Fruit fly (Drosophila melanogaster) whole organism, embryonic: ENCODE data around the gene CG15368.

ENCODE experiments used
- BtbVII ChIP-seq: fragments of 200-800 bp; sonication (Bioruptor generic); optimal IDR thresholded peaks from 3 replicates; lab custom pipeline; 2017; ENCODE audit warnings: missing biosample characterization, mild to moderate bottlenecking, missing genetic modification characterization
- CG10654 ChIP-seq: fragments of 200-800 bp; sonication (Bioruptor generic); optimal IDR thresholded peaks from 2 replicates; lab custom pipeline; 2016; ENCODE audit warnings: missing biosample characterization, missing genetic modification characterization
- CG12659 ChIP-seq: fragments of 200-800 bp; sonication (Bioruptor generic); optimal IDR thresholded peaks from 3 replicates; lab custom pipeline; 2017; ENCODE audit warnings: mild to moderate bottlenecking, missing biosample characterization, missing genetic modification reagents, missing genetic modification characterization
- CG14710 ChIP-seq: fragments of 200-800 bp; sonication (Bioruptor generic); optimal IDR thresholded peaks from 3 replicates; lab custom pipeline; 2019; ENCODE audit warnings: missing biosample characterization, mild to moderate bottlenecking, missing genetic modification characterization, moderate library complexity
- CG1529 ChIP-seq: fragments of 200-800 bp; sonication (Bioruptor generic); optimal IDR thresholded peaks from 3 replicates; lab custom pipeline; 2018; ENCODE audit warnings: missing biosample characterization, missing genetic modification characterization
- CG17385 ChIP-seq: fragments of 200-800 bp; sonication (Bioruptor generic); optimal IDR thresholded peaks from 3 replicates; lab custom pipeline; 2018; ENCODE audit warnings: missing biosample characterization, mild to moderate bottlenecking, missing genetic modification characterization
- CG18764 ChIP-seq: fragments of 200-800 bp; sonication (Bioruptor generic); optimal IDR thresholded peaks from 3 replicates; lab custom pipeline; 2016; ENCODE audit warnings: missing biosample characterization, missing genetic modification characterization
- CG2712 ChIP-seq: fragments of 200-800 bp; optimal IDR thresholded peaks from 3 replicates; lab custom pipeline; 2019; ENCODE audit warnings: missing biosample characterization, mild to moderate bottlenecking, missing genetic modification characterization, moderate library complexity
- CG34422 ChIP-seq: fragments of 200-800 bp; sonication (Bioruptor generic); IDR thresholded peaks from 3 replicates; pipeline ENCODE4 v1.3.6; 2022; ENCODE audit warnings: missing biosample characterization, missing genetic modification characterization
- CG4820 ChIP-seq: fragments of 200-800 bp; sonication (Bioruptor generic); optimal IDR thresholded peaks from 3 replicates; lab custom pipeline; 2016; ENCODE audit warnings: missing biosample characterization, missing genetic modification characterization
- CG6689 ChIP-seq: fragments of 200-800 bp; sonication (Bioruptor generic); IDR thresholded peaks from 2 replicates; pipeline ENCODE4 v1.3.6; 2022; ENCODE audit warnings: missing biosample characterization, missing genetic modification characterization
- CG7839 ChIP-seq: fragments of 200-800 bp; sonication (Bioruptor generic); optimal IDR thresholded peaks from 3 replicates; lab custom pipeline; 2018; ENCODE audit warnings: missing biosample characterization, mild to moderate bottlenecking, missing genetic modification characterization, moderate library complexity
- CHES-1-like ChIP-seq: fragments of 200-800 bp; sonication (Bioruptor generic); optimal IDR thresholded peaks from 2 replicates; lab custom pipeline; 2016; ENCODE audit warnings: missing biosample characterization, missing genetic modification characterization
- D ChIP-seq, 2 experiments: fragments of 200-800 bp in 1 of 2; fragments of >200 bp in 1 of 2; sonication (Bioruptor generic) in 1 of 2; optimal IDR thresholded peaks; 2 replicates in 1 of 2; 3 replicates in 1 of 2; lab custom pipeline; 2017; ENCODE audit warnings: mild to moderate bottlenecking in 1 of 2, missing biosample characterization in 1 of 2, missing genetic modification characterization in 1 of 2, missing genetic modification reagents in 1 of 2
- Dip2 ChIP-seq: fragments of 200-800 bp; sonication (Bioruptor generic); IDR thresholded peaks from 2 replicates; pipeline ENCODE4 v1.3.6; 2022; ENCODE audit warnings: missing biosample characterization, missing genetic modification characterization
- Doc3 ChIP-seq: fragments of 200-800 bp; sonication (Bioruptor generic); IDR thresholded peaks from 3 replicates; pipeline ENCODE4 v1.3.6; 2022; ENCODE audit warnings: missing biosample characterization, missing genetic modification characterization; ENCODE audit not compliant: partially characterized antibody
- Dp ChIP-seq: fragments of 200-800 bp; sonication (Bioruptor generic); optimal IDR thresholded peaks from 2 replicates; lab custom pipeline; 2018; ENCODE audit warnings: missing biosample characterization, mild to moderate bottlenecking, missing genetic modification characterization, moderate library complexity
- E2f1 ChIP-seq: fragments of 200-800 bp; sonication (Bioruptor generic); IDR thresholded peaks from 2 replicates; pipeline ENCODE4 v1.3.6; 2022; ENCODE audit warnings: missing biosample characterization, missing genetic modification characterization
- Eip74EF ChIP-seq, 2 experiments: fragments of 200-800 bp in 1 of 2; fragments of >200 bp in 1 of 2; sonication (Bioruptor generic) in 1 of 2; optimal IDR thresholded peaks; 2 replicates each; lab custom pipeline; 2017 to 2019; ENCODE audit warnings: missing biosample characterization in 2 of 2, missing genetic modification characterization in 2 of 2, mild to moderate bottlenecking in 1 of 2, moderate library complexity in 1 of 2
- Fer2 ChIP-seq: fragments of 200-800 bp; sonication (Bioruptor generic); optimal IDR thresholded peaks from 2 replicates; lab custom pipeline; 2018; ENCODE audit warnings: missing biosample characterization, mild to moderate bottlenecking, missing genetic modification characterization, moderate library complexity
- HLH54F ChIP-seq: fragments of 200-800 bp; sonication (Bioruptor generic); optimal IDR thresholded peaks from 3 replicates; lab custom pipeline; 2016; ENCODE audit warnings: missing biosample characterization, missing genetic modification characterization
- Meics ChIP-seq: fragments of 200-800 bp; sonication (Bioruptor generic); optimal IDR thresholded peaks from 2 replicates; lab custom pipeline; 2017; ENCODE audit warnings: missing biosample characterization, mild to moderate bottlenecking, missing genetic modification characterization
- Nf-YC ChIP-seq: fragments of 200-800 bp; optimal IDR thresholded peaks from 3 replicates; lab custom pipeline; 2019; ENCODE audit warnings: missing biosample characterization, mild to moderate bottlenecking, missing genetic modification characterization, moderate library complexity
- Sry-β ChIP-seq: fragments of 200-800 bp; sonication (Bioruptor generic); optimal IDR thresholded peaks from 2 replicates; lab custom pipeline; 2018; ENCODE audit warnings: missing biosample characterization, mild to moderate bottlenecking, missing genetic modification characterization, moderate library complexity
- Xrp1 ChIP-seq: fragments of 200-800 bp; sonication (Bioruptor generic); IDR thresholded peaks from 2 replicates; pipeline ENCODE4 v1.3.6; 2022; ENCODE audit warnings: missing biosample characterization, missing genetic modification characterization
- bbx ChIP-seq: fragments of 200-800 bp; sonication (Bioruptor generic); IDR thresholded peaks from 2 replicates; pipeline ENCODE4 v1.3.6; 2022; ENCODE audit warnings: missing biosample characterization, missing genetic modification characterization; ENCODE audit not compliant: partially characterized antibody
- br ChIP-seq: fragments of >200 bp; optimal IDR thresholded peaks from 2 replicates; lab custom pipeline; 2017
- corto ChIP-seq: fragments of 200-800 bp; sonication (Bioruptor generic); optimal IDR thresholded peaks from 2 replicates; lab custom pipeline; 2016; ENCODE audit warnings: missing biosample characterization, mild to moderate bottlenecking, missing genetic modification characterization, moderate library complexity
- dmrt99B ChIP-seq: fragments of 200-800 bp; sonication (Bioruptor generic); optimal IDR thresholded peaks from 2 replicates; lab custom pipeline; 2018; ENCODE audit warnings: missing biosample characterization, mild to moderate bottlenecking, missing genetic modification characterization, moderate library complexity
- exex ChIP-seq: fragments of 200-800 bp; sonication (Bioruptor generic); optimal IDR thresholded peaks from 4 replicates; lab custom pipeline; 2018; ENCODE audit warnings: missing biosample characterization, mild to moderate bottlenecking, missing genetic modification characterization, moderate library complexity
- hb ChIP-seq: fragments of 200-800 bp; sonication (Bioruptor generic); IDR thresholded peaks from 3 replicates; pipeline ENCODE4 v1.3.6; 2022; ENCODE audit warnings: missing biosample characterization, missing genetic modification characterization; ENCODE audit not compliant: partially characterized antibody
- hbn ChIP-seq: fragments of 200-800 bp; sonication (Bioruptor generic); IDR thresholded peaks from 2 replicates; pipeline ENCODE4 v1.3.6; 2022; ENCODE audit warnings: missing biosample characterization, missing genetic modification characterization; ENCODE audit not compliant: partially characterized antibody
- jing ChIP-seq: fragments of 200-800 bp; sonication (Bioruptor generic); optimal IDR thresholded peaks from 2 replicates; lab custom pipeline; 2018; ENCODE audit warnings: missing biosample characterization, mild to moderate bottlenecking, missing genetic modification characterization
- lbe ChIP-seq: fragments of 200-800 bp; sonication (Bioruptor generic); optimal IDR thresholded peaks from 2 replicates; lab custom pipeline; 2016; ENCODE audit warnings: missing biosample characterization, mild to moderate bottlenecking, missing genetic modification characterization
- nerfin-1 ChIP-seq: fragments of 200-800 bp; sonication (Bioruptor generic); optimal IDR thresholded peaks from 3 replicates; lab custom pipeline; 2019; ENCODE audit warnings: missing biosample characterization, mild to moderate bottlenecking, missing genetic modification characterization, moderate library complexity
- otp ChIP-seq: fragments of 200-800 bp; sonication (Bioruptor generic); IDR thresholded peaks from 3 replicates; pipeline ENCODE4, ENCODE4 v1.3.6; 2022; ENCODE audit warnings: missing biosample characterization, missing genetic modification characterization
- pb ChIP-seq: fragments of 200-800 bp; sonication (Bioruptor generic); optimal IDR thresholded peaks from 3 replicates; lab custom pipeline; 2016; ENCODE audit warnings: missing biosample characterization, missing genetic modification characterization
- pho ChIP-seq: fragments of 200-800 bp; sonication (Bioruptor generic); optimal IDR thresholded peaks from 2 replicates; lab custom pipeline; 2016; ENCODE audit warnings: missing biosample characterization, missing genetic modification characterization
- prd ChIP-seq, 3 experiments: fragments of >200 bp in 2 of 3; fragments of 200-800 bp in 1 of 3; sonication (Bioruptor generic) in 1 of 3; optimal IDR thresholded peaks in 2 of 3; IDR thresholded peaks in 1 of 3; 2 replicates in 2 of 3; 3 replicates in 1 of 3; pipeline versions ENCODE4 v1.3.6 to Lab custom; 2017 to 2022; ENCODE audit warnings: missing biosample characterization in 1 of 3, missing genetic modification characterization in 1 of 3
- ro ChIP-seq: fragments of 200-800 bp; sonication (Bioruptor generic); IDR thresholded peaks from 2 replicates; pipeline ENCODE4 v1.3.6; 2022; ENCODE audit warnings: missing biosample characterization, missing genetic modification characterization
- sc ChIP-seq, 3 experiments: fragments of >200 bp in 2 of 3; fragments of 200-800 bp in 1 of 3; sonication (Bioruptor generic) in 1 of 3; optimal IDR thresholded peaks; 2 replicates in 2 of 3; 3 replicates in 1 of 3; lab custom pipeline; 2017; ENCODE audit warnings: mild to moderate bottlenecking in 1 of 3, missing biosample characterization in 1 of 3, missing genetic modification characterization in 1 of 3, missing genetic modification reagents in 1 of 3
- seq ChIP-seq: fragments of 200-800 bp; sonication (Bioruptor generic); IDR thresholded peaks from 2 replicates; pipeline ENCODE4 v1.3.6; 2022; ENCODE audit warnings: missing biosample characterization, missing genetic modification characterization
- sisA ChIP-seq: fragments of 200-800 bp; sonication (Bioruptor generic); IDR thresholded peaks from 2 replicates; pipeline ENCODE4 v1.3.6; 2022; ENCODE audit warnings: missing biosample characterization, missing genetic modification characterization
- stwl ChIP-seq: fragments of 200-800 bp; sonication (Bioruptor generic); optimal IDR thresholded peaks from 3 replicates; lab custom pipeline; 2018; ENCODE audit warnings: missing biosample characterization, mild to moderate bottlenecking, missing genetic modification characterization, moderate library complexity
- tio ChIP-seq: fragments of 200-800 bp; sonication (Bioruptor generic); optimal IDR thresholded peaks from 2 replicates; lab custom pipeline; 2017; ENCODE audit warnings: missing biosample characterization, missing genetic modification characterization, inconsistent platforms
- trem ChIP-seq: fragments of 200-800 bp; optimal IDR thresholded peaks from 3 replicates; lab custom pipeline; 2019; ENCODE audit warnings: missing biosample characterization, mild to moderate bottlenecking, missing genetic modification characterization, moderate library complexity
- unc-4 ChIP-seq: fragments of 200-800 bp; sonication (Bioruptor generic); IDR thresholded peaks from 2 replicates; pipeline ENCODE4 v1.3.6; 2022; ENCODE audit warnings: missing biosample characterization, missing genetic modification characterization; ENCODE audit not compliant: partially characterized antibody
- zen2 ChIP-seq: fragments of 200-800 bp; sonication (Bioruptor generic); IDR thresholded peaks from 3 replicates; pipeline ENCODE4 v1.3.6; 2022; ENCODE audit warnings: missing biosample characterization, missing genetic modification characterization; ENCODE audit not compliant: partially characterized antibody

CG15368 gene

dm6 chrX:9243417-9243884, 27.9 kb downstream of the CG15368 start, which contains the start of the genes mxc and Larp7 (continued):
- TF ChIP-seq CG18764 (GFP tag; lab: Kevin White, UChicago) = peak; percentile 5
- TF ChIP-seq corto (GFP tag; lab: Kevin White, UChicago) = no peak
- peak; percentile 64 for TF ChIP-seq CG2712
- TF ChIP-seq Sry-β (GFP tag; lab: Kevin White, UChicago) = no peak
- no peak for TF ChIP-seq CG7839 (tag; lab: Kevin White, UChicago)
- no peak for TF ChIP-seq Fer2 (tag; lab: Kevin White, UChicago)
- peak; percentile 47 for TF ChIP-seq nerfin-1 (tag; lab: Kevin White, UChicago)
- TF ChIP-seq CG6689 (GFP tag; lab: Robert Waterston, UW) = peak; percentile 57; the same call in 1 of the 2 replicates
- TF ChIP-seq E2f1 (GFP tag; lab: Robert Waterston, UW) = peak; percentile 72
- TF ChIP-seq Eip74EF (GFP tag; optimal IDR thresholded peaks at IDR 0.05; lab: Kevin White, UChicago) = no peak
- no peak for TF ChIP-seq jing (GFP tag; lab: Kevin White, UChicago)
- TF ChIP-seq CG10654 (GFP tag; lab: Kevin White, UChicago) = peak; percentile 41
- no peak for TF ChIP-seq br (lab: Kevin White, UChicago)
- no peak for TF ChIP-seq CG34422 (GFP tag; lab: Robert Waterston, UW)
- no peak for TF ChIP-seq Meics (GFP tag; lab: Kevin White, UChicago)
- TF ChIP-seq Nf-YC (tag; lab: Kevin White, UChicago) = no peak
- TF ChIP-seq tio (GFP tag; lab: Kevin White, UChicago) = no peak
- TF ChIP-seq CG12659 (GFP tag; lab: Kevin White, UChicago) = peak; percentile 69
- TF ChIP-seq hbn (GFP tag; lab: Robert Waterston, UW) = peak; percentile 86
- peak; percentile 66 for TF ChIP-seq sisA (GFP tag; lab: Robert Waterston, UW)
- no peak for TF ChIP-seq dmrt99B
- TF ChIP-seq D (optimal IDR thresholded peaks at IDR 0.05; lab: Kevin White, UChicago) = no peak
- TF ChIP-seq D (GFP tag; optimal IDR thresholded peaks at IDR 0.05; lab: Kevin White, UChicago) = no peak
- no peak for TF ChIP-seq Dip2 (GFP tag; lab: Robert Waterston, UW)
- no peak for TF ChIP-seq BtbVII
- peak; percentile 67; the same call in 1 of the 3 replicates for TF ChIP-seq zen2 (GFP tag; lab: Robert Waterston, UW)
- no peak for TF ChIP-seq seq (GFP tag; lab: Robert Waterston, UW)
- TF ChIP-seq pho (GFP tag; lab: Kevin White, UChicago) = peak; percentile 70
- TF ChIP-seq Doc3 (GFP tag; lab: Robert Waterston, UW) = peak; percentile 82
- TF ChIP-seq CG14710 (tag; lab: Kevin White, UChicago) = peak; percentile 80
- peak; percentile 68 for TF ChIP-seq Dp (GFP tag; lab: Kevin White, UChicago)
- TF ChIP-seq bbx (GFP tag; lab: Robert Waterston, UW) = peak; percentile 62
- TF ChIP-seq trem (tag; lab: Kevin White, UChicago) = peak; percentile 68
- no peak for TF ChIP-seq ro (GFP tag; lab: Robert Waterston, UW)
- TF ChIP-seq pb = peak; percentile 0
- TF ChIP-seq hb (GFP tag; lab: Robert Waterston, UW) = peak; percentile 88
- TF ChIP-seq CG4820 (GFP tag; lab: Kevin White, UChicago) = peak; percentile 41
- peak; percentile 60 for TF ChIP-seq stwl (tag; lab: Kevin White, UChicago)
- peak; percentile 78 for TF ChIP-seq CHES-1-like (GFP tag; lab: Kevin White, UChicago)
- TF ChIP-seq prd (optimal IDR thresholded peaks at IDR 0.05; lab: Kevin White, UChicago) = no peak
- peak; percentile 73; the same call in 2 of the 3 replicates for TF ChIP-seq prd (GFP tag; IDR thresholded peaks at IDR 0.05; lab: Robert Waterston, UW)
- TF ChIP-seq CG17385 (GFP tag; lab: Kevin White, UChicago) = peak; percentile 27
- no peak for TF ChIP-seq otp (GFP tag; lab: Robert Waterston, UW)
- TF ChIP-seq HLH54F (GFP tag; lab: Kevin White, UChicago) = peak; percentile 79
- no peak for TF ChIP-seq CG1529 (GFP tag; lab: Kevin White, UChicago)
- TF ChIP-seq exex (tag; lab: Kevin White, UChicago) = no peak
- TF ChIP-seq Xrp1 (GFP tag; lab: Robert Waterston, UW) = no peak; the same call in 1 of the 2 replicates
- no peak for TF ChIP-seq lbe
- peak; percentile 92 for TF ChIP-seq unc-4 (GFP tag; lab: Robert Waterston, UW)
- TF ChIP-seq sc (optimal IDR thresholded peaks at IDR 0.05; lab: Kevin White, UChicago) = no peak
- no peak for TF ChIP-seq sc (GFP tag; optimal IDR thresholded peaks at IDR 0.05; lab: Kevin White, UChicago)
